Worm (Caenorhabditis elegans) whole organism, L1 larva: Measurements from ENCODE around the gene flp-9.

Source experiments
- C04F5.9 ChIP-seq: sonication (generic microtip); optimal IDR thresholded peaks from 2 replicates; lab custom pipeline; 2016; ENCODE audit warnings: missing genetic modification characterization, missing compliant biosample characterization
- C16A3.4 ChIP-seq: fragments of 150-350 bp; optimal IDR thresholded peaks from 2 replicates; lab custom pipeline; 2014; ENCODE audit warnings: missing biosample characterization, missing genetic modification characterization
- F16B12.6 ChIP-seq: fragments of 150-350 bp; optimal IDR thresholded peaks from 2 replicates; lab custom pipeline; 2014; ENCODE audit warnings: missing biosample characterization, missing genetic modification characterization
- Y116A8C.19 ChIP-seq: sonication (generic microtip); optimal IDR thresholded peaks from 2 replicates; lab custom pipeline; 2016; ENCODE audit warnings: missing compliant biosample characterization, missing genetic modification characterization, borderline replicate concordance
- aha-1 ChIP-seq: fragments of 150-350 bp; optimal IDR thresholded peaks from 2 replicates; lab custom pipeline; 2014; ENCODE audit warnings: missing biosample characterization, missing genetic modification characterization
- alr-1 ChIP-seq: fragments of 200-800 bp; sonication (Bioruptor generic); optimal IDR thresholded peaks from 2 replicates; lab custom pipeline; 2018; ENCODE audit warnings: borderline replicate concordance, mild to moderate bottlenecking, missing genetic modification characterization, missing compliant biosample characterization
- aly-2 ChIP-seq: fragments of 150-350 bp; optimal IDR thresholded peaks from 2 replicates; lab custom pipeline; 2014; ENCODE audit warnings: missing biosample characterization, missing genetic modification characterization
- ceh-63 ChIP-seq: fragments of 200-800 bp; sonication (Bioruptor generic); optimal IDR thresholded peaks from 2 replicates; lab custom pipeline; 2018; ENCODE audit warnings: mild to moderate bottlenecking, missing genetic modification characterization, missing compliant biosample characterization
- ceh-82 ChIP-seq, 3 experiments: fragments of 150-350 bp in 1 of 3; sonication (generic microtip) in 2 of 3; optimal IDR thresholded peaks; 2 replicates each; lab custom pipeline; 2014 to 2017; ENCODE audit warnings: missing biosample characterization in 3 of 3, missing genetic modification characterization in 3 of 3
- dsc-1 ChIP-seq: sonication (generic microtip); optimal IDR thresholded peaks from 2 replicates; lab custom pipeline; 2016; ENCODE audit warnings: mild to moderate bottlenecking, missing genetic modification characterization, missing compliant biosample characterization
- efl-1 ChIP-seq, 4 experiments: fragments of 150-350 bp; optimal IDR thresholded peaks in 3 of 4; peaks in 1 of 4; 1 replicate in 1 of 4; 2 replicates in 3 of 4; lab custom pipeline; 2014; ENCODE audit warnings: missing biosample characterization in 2 of 4, missing genetic modification characterization in 2 of 4, missing genetic modification reagents in 2 of 4
- egl-13 ChIP-seq: sonication (generic microtip); optimal IDR thresholded peaks from 2 replicates; lab custom pipeline; 2016; ENCODE audit warnings: missing genotype, missing genetic modification reagents, missing genetic modification characterization, missing compliant biosample characterization
- elt-2 ChIP-seq: sonication (generic microtip); optimal IDR thresholded peaks from 2 replicates; lab custom pipeline; 2016; ENCODE audit warnings: missing genetic modification characterization, mild to moderate bottlenecking, inconsistent platforms, missing compliant biosample characterization, missing genetic modification reagents
- fkh-10 ChIP-seq: sonication (generic microtip); optimal IDR thresholded peaks from 2 replicates; lab custom pipeline; 2017; ENCODE audit warnings: missing biosample characterization, missing genetic modification reagents, missing genetic modification characterization
- fos-1 ChIP-seq: fragments of 150-350 bp; optimal IDR thresholded peaks from 2 replicates; lab custom pipeline; 2014; ENCODE audit warnings: missing biosample characterization, missing genetic modification characterization
- hpl-2 ChIP-seq: fragments of 150-350 bp; optimal IDR thresholded peaks from 2 replicates; lab custom pipeline; 2014; ENCODE audit warnings: missing biosample characterization, missing genetic modification reagents, missing genetic modification characterization
- isw-1 ChIP-seq: fragments of 200-800 bp; sonication (Bioruptor generic); IDR thresholded peaks from 2 replicates; pipeline ENCODE4 v1.3.6; 2022; ENCODE audit warnings: missing genetic modification characterization, missing compliant biosample characterization
- jun-1 ChIP-seq: fragments of 150-350 bp; optimal IDR thresholded peaks from 2 replicates; lab custom pipeline; 2014; ENCODE audit warnings: missing biosample characterization, missing genetic modification reagents, missing genetic modification characterization
- lin-13 ChIP-seq: fragments of 150-350 bp; optimal IDR thresholded peaks from 2 replicates; lab custom pipeline; 2014; ENCODE audit warnings: missing biosample characterization, missing genetic modification reagents, missing genetic modification characterization
- lin-14 ChIP-seq: fragments of 200-800 bp; sonication (Bioruptor generic); optimal IDR thresholded peaks from 2 replicates; lab custom pipeline; 2018; ENCODE audit warnings: mild to moderate bottlenecking, missing genetic modification characterization, moderate library complexity, missing compliant biosample characterization
- lin-15B ChIP-seq: fragments of 150-350 bp; sonication (generic microtip); optimal IDR thresholded peaks from 3 replicates; lab custom pipeline; 2014; ENCODE audit warnings: missing biosample characterization, missing genetic modification characterization
- lin-39 ChIP-seq: fragments of 150-350 bp; optimal IDR thresholded peaks from 2 replicates; lab custom pipeline; 2014; ENCODE audit warnings: missing biosample characterization, missing genetic modification reagents, missing genetic modification characterization
- lir-3 ChIP-seq: sonication (generic microtip); optimal IDR thresholded peaks from 2 replicates; lab custom pipeline; 2016; ENCODE audit warnings: mild to moderate bottlenecking, missing genetic modification characterization, moderate library complexity, missing compliant biosample characterization; ENCODE audit not compliant: poor library complexity
- mab-9 ChIP-seq: fragments of 200-800 bp; sonication (Bioruptor generic); IDR thresholded peaks from 2 replicates; pipeline ENCODE4 v1.3.6; 2022; ENCODE audit warnings: missing genetic modification reagents, missing genetic modification characterization, missing compliant biosample characterization
- mef-2 ChIP-seq: fragments of 150-350 bp; optimal IDR thresholded peaks from 2 replicates; lab custom pipeline; 2014; ENCODE audit warnings: missing biosample characterization, missing genetic modification characterization
- nhr-19 ChIP-seq: fragments of 200-800 bp; sonication (Bioruptor generic); conservative IDR thresholded peaks from 2 replicates; pipeline ENCODE4 v1.3.6; 2022; ENCODE audit warnings: missing genetic modification characterization, missing compliant biosample characterization
- nhr-28 ChIP-seq: fragments of 150-350 bp; optimal IDR thresholded peaks from 2 replicates; lab custom pipeline; 2014; ENCODE audit warnings: missing biosample characterization, missing genetic modification characterization
- nhr-47 ChIP-seq: sonication (generic microtip); optimal IDR thresholded peaks from 2 replicates; lab custom pipeline; 2016; ENCODE audit warnings: mild to moderate bottlenecking, missing genetic modification characterization, moderate library complexity, missing compliant biosample characterization
- nhr-71 ChIP-seq: sonication (generic microtip); optimal IDR thresholded peaks from 2 replicates; lab custom pipeline; 2016; ENCODE audit warnings: mild to moderate bottlenecking, missing genetic modification characterization, moderate library complexity, missing compliant biosample characterization
- nhr-77 ChIP-seq: fragments of 150-350 bp; optimal IDR thresholded peaks from 2 replicates; lab custom pipeline; 2014; ENCODE audit warnings: missing biosample characterization, missing genetic modification characterization
- nhr-84 ChIP-seq: sonication (generic microtip); optimal IDR thresholded peaks from 2 replicates; lab custom pipeline; 2017; ENCODE audit warnings: missing biosample characterization, missing genetic modification characterization
- nhr-85 ChIP-seq: sonication (generic microtip); peaks from one replicate; lab custom pipeline; 2016; ENCODE audit warnings: missing genetic modification characterization, inconsistent platforms, missing compliant biosample characterization
- nhr-90 ChIP-seq: sonication (generic microtip); optimal IDR thresholded peaks from 2 replicates; lab custom pipeline; 2016; ENCODE audit warnings: mild to moderate bottlenecking, missing genetic modification characterization, missing compliant biosample characterization; ENCODE audit not compliant: poor library complexity
- pqm-1 ChIP-seq: sonication (generic microtip); optimal IDR thresholded peaks from 3 replicates; lab custom pipeline; 2017; ENCODE audit warnings: missing biosample characterization, missing genetic modification characterization
- rnt-1 ChIP-seq: sonication (generic microtip); optimal IDR thresholded peaks from 2 replicates; lab custom pipeline; 2016; ENCODE audit warnings: mild to moderate bottlenecking, missing genetic modification characterization, moderate library complexity, missing compliant biosample characterization
- skn-1 ChIP-seq: fragments of 150-350 bp; optimal IDR thresholded peaks from 2 replicates; lab custom pipeline; 2014; ENCODE audit warnings: missing biosample characterization, missing genetic modification characterization
- snpc-4 ChIP-seq: fragments of 150-350 bp; optimal IDR thresholded peaks from 2 replicates; lab custom pipeline; 2014; ENCODE audit warnings: missing biosample characterization, missing genetic modification characterization
- swsn-7 ChIP-seq: sonication (generic microtip); optimal IDR thresholded peaks from 2 replicates; lab custom pipeline; 2016; ENCODE audit warnings: missing genetic modification characterization, missing compliant biosample characterization
- unc-130 ChIP-seq: fragments of 150-350 bp; optimal IDR thresholded peaks from 2 replicates; lab custom pipeline; 2017; ENCODE audit warnings: missing biosample characterization, missing genetic modification characterization, inconsistent platforms
- unc-86 ChIP-seq: sonication (generic microtip); optimal IDR thresholded peaks from 2 replicates; lab custom pipeline; 2016; ENCODE audit warnings: missing genetic modification characterization, missing compliant biosample characterization
- vab-15 ChIP-seq: sonication (generic microtip); optimal IDR thresholded peaks from 2 replicates; lab custom pipeline; 2017; ENCODE audit warnings: missing genotype, mild to moderate bottlenecking, missing genetic modification characterization, missing compliant biosample characterization
- xbp-1 ChIP-seq: sonication (generic microtip); optimal IDR thresholded peaks from 2 replicates; lab custom pipeline; 2016; ENCODE audit warnings: missing genetic modification characterization, missing compliant biosample characterization

Gene flp-9

ce11 chrIV:12757470-12757869 is at the start of gene flp-9:
flp-9 (minus strand) TSS chrIV:12757570.
- no peak for TF ChIP-seq lin-15B (tag; lab: Kevin White, UChicago)
- no peak for TF ChIP-seq xbp-1 (tag; lab: Kevin White, UChicago)
- no peak for TF ChIP-seq snpc-4 (tag; lab: Kevin White, UChicago)
- no peak for TF ChIP-seq rnt-1 (tag; lab: Kevin White, UChicago)
- no peak for TF ChIP-seq lin-13
- no peak for TF ChIP-seq nhr-19 (GFP tag; lab: Robert Waterston, UW)
- TF ChIP-seq fos-1 (tag; lab: Kevin White, UChicago): no peak
- TF ChIP-seq lin-14 (GFP tag; lab: Kevin White, UChicago): no peak
- no peak for TF ChIP-seq unc-130 (tag; lab: Kevin White, UChicago)
- no peak for TF ChIP-seq alr-1 (tag; lab: Kevin White, UChicago)
- no peak for TF ChIP-seq lin-39 (tag; lab: Kevin White, UChicago)
- TF ChIP-seq mab-9 (GFP tag; lab: Robert Waterston, UW): no peak
- no peak for TF ChIP-seq dsc-1 (tag; lab: Kevin White, UChicago)
- no peak for TF ChIP-seq swsn-7 (tag; lab: Kevin White, UChicago)
- TF ChIP-seq hpl-2 (GFP tag; lab: Kevin White, UChicago): no peak

- TF ChIP-seq lin-14 (GFP tag; lab: Kevin White, UChicago): no peak
- no peak for TF ChIP-seq isw-1 (GFP tag; lab: Robert Waterston, UW)
- no peak for TF ChIP-seq C04F5.9 (tag; lab: Kevin White, UChicago)
- TF ChIP-seq nhr-85 (tag; lab: Kevin White, UChicago): no peak
- TF ChIP-seq nhr-19 (GFP tag; lab: Robert Waterston, UW): no peak
- no peak for TF ChIP-seq aha-1 (tag; lab: Kevin White, UChicago)
- TF ChIP-seq unc-86 (tag; lab: Kevin White, UChicago): no peak
- no peak for TF ChIP-seq lin-13
- TF ChIP-seq lin-39 (tag; lab: Kevin White, UChicago): no peak
- no peak for TF ChIP-seq unc-130 (tag; lab: Kevin White, UChicago)
- no peak for TF ChIP-seq lir-3 (tag; lab: Kevin White, UChicago)
- no peak for TF ChIP-seq nhr-84 (tag; lab: Kevin White, UChicago)
These were observed 48.2 kb upstream of the flp-9 start, which contains the start of gene F07C6.4 for ce11 chrIV:12805595-12805994. F07C6.4 (plus strand) TSS chrIV:12805924.

- no peak for TF ChIP-seq lin-15B (tag; lab: Kevin White, UChicago)
- TF ChIP-seq nhr-85 (tag; lab: Kevin White, UChicago): peak; percentile 81
- TF ChIP-seq egl-13: no peak
- no peak for TF ChIP-seq nhr-47
- TF ChIP-seq xbp-1 (tag; lab: Kevin White, UChicago): no peak
- TF ChIP-seq snpc-4 (tag; lab: Kevin White, UChicago): no peak
- TF ChIP-seq lin-39 (tag; lab: Kevin White, UChicago): no peak
- no peak for TF ChIP-seq fkh-10
- TF ChIP-seq dsc-1 (tag; lab: Kevin White, UChicago): no peak
- no peak for TF ChIP-seq ceh-82 (tag; optimal IDR thresholded peaks at IDR 0.05; lab: Kevin White, UChicago)
- TF ChIP-seq ceh-63 (GFP tag; lab: Kevin White, UChicago): no peak
- no peak for TF ChIP-seq pqm-1 (tag; lab: Kevin White, UChicago)
- TF ChIP-seq lin-14 (GFP tag; lab: Kevin White, UChicago): peak; percentile 66
- TF ChIP-seq mef-2: no peak
- no peak for TF ChIP-seq vab-15 (tag; lab: Kevin White, UChicago)
These were observed 39.4 kb upstream of the flp-9 start for ce11 chrIV:12796811-12797210.

- no peak for TF ChIP-seq skn-1 (tag; lab: Kevin White, UChicago)
- peak; percentile 28 for TF ChIP-seq elt-2 (tag; lab: Kevin White, UChicago)
- no peak for TF ChIP-seq mab-9 (GFP tag; lab: Robert Waterston, UW)
- peak; percentile 53 for TF ChIP-seq nhr-85 (tag; lab: Kevin White, UChicago)
- peak; percentile 8 for TF ChIP-seq nhr-90 (tag; lab: Kevin White, UChicago)
- no peak for TF ChIP-seq F16B12.6 (tag; lab: Kevin White, UChicago)
- peak; percentile 23 for TF ChIP-seq nhr-71 (tag; lab: Kevin White, UChicago)
- peak; percentile 80 for TF ChIP-seq snpc-4 (tag; lab: Kevin White, UChicago)
- TF ChIP-seq nhr-28 (tag; lab: Kevin White, UChicago): no peak
- 0 out of 2 replicates have a peak, but pooled peaks have one; percentile 31 for TF ChIP-seq nhr-19 (GFP tag; lab: Robert Waterston, UW)
- no peak for TF ChIP-seq mef-2
- no peak for TF ChIP-seq C16A3.4 (tag; lab: Kevin White, UChicago)
- no peak for TF ChIP-seq C04F5.9 (tag; lab: Kevin White, UChicago)
- TF ChIP-seq efl-1 (optimal IDR thresholded peaks at IDR 0.05; lab: Kevin White, UChicago): no peak
- no peak for TF ChIP-seq efl-1 (GFP tag; optimal IDR thresholded peaks at IDR 0.05 in 1 of 2; lab: Kevin White, UChicago)
- no peak for TF ChIP-seq aly-2 (tag; lab: Kevin White, UChicago)
- no peak for TF ChIP-seq nhr-77 (tag; lab: Kevin White, UChicago)
- no peak for TF ChIP-seq jun-1 (tag; lab: Kevin White, UChicago)
- no peak for TF ChIP-seq Y116A8C.19
- no peak for TF ChIP-seq unc-130 (tag; lab: Kevin White, UChicago)
- TF ChIP-seq, all 84 proteins: peak for 6
These were observed 38.1 kb upstream of the flp-9 start for ce11 chrIV:12795371-12795936.
